Worm (Caenorhabditis elegans): Measurements from ENCODE around the gene exos-4.1.

exos-4.1 gene

DNA sequence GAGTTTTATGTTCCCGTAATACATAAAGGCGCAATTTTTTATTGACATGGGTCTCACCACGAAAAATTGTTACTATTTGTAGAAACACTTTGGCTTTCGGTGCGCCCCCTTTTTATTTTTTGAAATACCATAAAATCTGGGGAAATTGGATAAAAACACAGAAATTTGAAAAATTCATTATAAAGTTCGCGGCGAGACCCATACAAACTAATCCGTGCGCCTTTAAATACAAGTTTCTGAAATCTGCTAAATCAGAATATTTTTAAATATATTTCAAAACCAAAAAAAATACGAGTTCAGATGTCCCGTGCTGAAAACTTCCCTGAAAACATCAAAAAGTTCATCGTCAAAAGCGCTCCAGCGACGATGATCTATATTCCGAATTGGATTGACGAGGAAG lies 8.6 kb downstream of the exos-4.1 start, which contains the start of gene B0564.2:
TSS of gene B0564.2 (plus strand) at position 301 of the 400 bp plus-strand sequence.
- no peak for TF ChIP-seq T22C8.4 (GFP tag; IDR thresholded peaks at IDR 0.05)
- no peak for TF ChIP-seq ref-1 (GFP tag; conservative IDR thresholded peaks at IDR 0.05)
- no peak for TF ChIP-seq ztf-23 (GFP tag; IDR thresholded peaks at IDR 0.05)
- no peak for TF ChIP-seq ztf-29 (GFP tag; IDR thresholded peaks at IDR 0.05)
- TF ChIP-seq tab-1 (GFP tag; IDR thresholded peaks at IDR 0.05): no peak
- no peak for TF ChIP-seq klf-2 (GFP tag; conservative IDR thresholded peaks at IDR 0.05)
- no peak for TF ChIP-seq flt-1 (GFP tag; IDR thresholded peaks at IDR 0.05)
- TF ChIP-seq cog-1 (tag; optimal IDR thresholded peaks at IDR 0.05): no peak
- TF ChIP-seq med-1 (GFP tag; optimal IDR thresholded peaks at IDR 0.05; ENCODE audit: insufficient read depth): no peak

ce11 chrIV:13108430-13108829 lies 9.6 kb downstream of the exos-4.1 start:
- TF ChIP-seq klf-2 (GFP tag; conservative IDR thresholded peaks at IDR 0.05) (no peak), cog-1 (tag; optimal IDR thresholded peaks at IDR 0.05) (no peak), med-1 (GFP tag; optimal IDR thresholded peaks at IDR 0.05; ENCODE audit: insufficient read depth) (no peak), T22C8.4 (GFP tag; IDR thresholded peaks at IDR 0.05) (no peak), flt-1 (GFP tag; IDR thresholded peaks at IDR 0.05) (no peak), ref-1 (GFP tag; conservative IDR thresholded peaks at IDR 0.05) (no peak), tab-1 (GFP tag; IDR thresholded peaks at IDR 0.05) (no peak), ztf-23 (GFP tag; IDR thresholded peaks at IDR 0.05) (no peak)

DNA sequence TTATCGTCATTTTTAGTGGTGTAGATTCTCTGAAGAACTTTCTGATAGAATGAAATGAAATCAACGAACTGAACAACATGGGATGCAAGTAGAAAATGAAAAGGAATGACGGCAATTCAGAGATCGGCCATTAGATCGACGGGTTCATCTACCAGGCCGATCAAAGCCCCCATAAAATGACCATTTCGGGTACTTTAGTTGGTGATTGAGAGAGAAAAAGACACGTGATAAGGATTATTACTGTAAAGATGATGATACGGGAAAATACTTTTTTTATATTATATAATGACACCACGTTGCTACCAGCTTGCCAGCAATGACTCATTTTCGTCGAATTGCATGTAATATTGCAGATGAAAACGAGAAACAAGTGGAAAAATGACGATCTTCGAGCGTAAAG lies 11.0 kb downstream of the exos-4.1 start, which contains the start of gene best-1:
TSS of gene best-1 (minus strand) at position 29 of the 400 bp plus-strand sequence.
- TF ChIP-seq T22C8.4 (GFP tag; IDR thresholded peaks at IDR 0.05) (no peak), flt-1 (GFP tag; IDR thresholded peaks at IDR 0.05) (no peak), ref-1 (GFP tag; conservative IDR thresholded peaks at IDR 0.05) (no peak), ztf-29 (GFP tag; IDR thresholded peaks at IDR 0.05) (no peak), tab-1 (GFP tag; IDR thresholded peaks at IDR 0.05) (no peak), ztf-23 (GFP tag; IDR thresholded peaks at IDR 0.05) (no peak), med-1 (GFP tag; optimal IDR thresholded peaks at IDR 0.05; ENCODE audit: insufficient read depth) (no peak)

- TF ChIP-seq T22C8.4 (GFP tag; IDR thresholded peaks at IDR 0.05) (no peak), ref-1 (GFP tag; conservative IDR thresholded peaks at IDR 0.05) (no peak), med-1 (GFP tag; optimal IDR thresholded peaks at IDR 0.05; ENCODE audit: insufficient read depth) (no peak), ztf-29 (GFP tag; IDR thresholded peaks at IDR 0.05) (no peak), cog-1 (tag; optimal IDR thresholded peaks at IDR 0.05) (no peak), ztf-23 (GFP tag; IDR thresholded peaks at IDR 0.05) (no peak), tab-1 (GFP tag; IDR thresholded peaks at IDR 0.05) (no peak), flt-1 (GFP tag; IDR thresholded peaks at IDR 0.05) (no peak), klf-2 (GFP tag; conservative IDR thresholded peaks at IDR 0.05) (no peak)
Measured at ce11 chrIV:13110876-13111275, 12.1 kb downstream of the exos-4.1 start.

- no peak for TF ChIP-seq klf-2 (GFP tag; conservative IDR thresholded peaks at IDR 0.05)
- TF ChIP-seq cog-1 (tag; optimal IDR thresholded peaks at IDR 0.05): no peak
- TF ChIP-seq ref-1 (GFP tag; conservative IDR thresholded peaks at IDR 0.05): no peak
- no peak for TF ChIP-seq ztf-23 (GFP tag; IDR thresholded peaks at IDR 0.05)
- TF ChIP-seq flt-1 (GFP tag; IDR thresholded peaks at IDR 0.05): no peak
- TF ChIP-seq T22C8.4 (GFP tag; IDR thresholded peaks at IDR 0.05): no peak
- TF ChIP-seq med-1 (GFP tag; optimal IDR thresholded peaks at IDR 0.05; ENCODE audit: insufficient read depth): no peak
- TF ChIP-seq ztf-29 (GFP tag; IDR thresholded peaks at IDR 0.05): no peak
- TF ChIP-seq tab-1 (GFP tag; IDR thresholded peaks at IDR 0.05): no peak
Measured at ce11 chrIV:13112982-13113381, 14.2 kb downstream of the exos-4.1 start, which contains the start of gene best-2. best-2 (minus strand) TSS chrIV:13113082.

ce11 chrIV:13116679-13117078 lies 17.9 kb downstream of the exos-4.1 start:
- TF ChIP-seq ref-1 (GFP tag; conservative IDR thresholded peaks at IDR 0.05): no peak
- TF ChIP-seq ztf-23 (GFP tag; IDR thresholded peaks at IDR 0.05): no peak

DNA sequence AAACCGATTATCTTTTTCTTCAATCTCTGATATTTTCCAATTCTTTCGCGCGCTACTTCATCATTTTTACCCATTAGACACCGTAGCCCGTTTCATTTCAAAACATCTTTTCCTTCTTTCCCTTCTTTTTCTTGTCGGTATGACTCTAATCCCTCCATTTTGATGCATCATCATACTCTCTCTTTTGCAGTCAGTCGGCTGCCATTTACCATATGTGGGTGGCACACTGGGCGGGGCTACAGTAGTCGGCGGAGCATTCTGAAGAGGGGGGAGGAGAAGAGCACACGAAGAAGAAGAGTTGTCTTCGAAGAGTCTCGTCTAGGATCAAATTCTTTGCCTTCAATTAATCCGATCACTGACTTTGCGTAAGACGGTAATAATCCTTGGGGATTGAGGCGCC lies 20.0 kb downstream of the exos-4.1 start, which contains the start of gene unc-30:
TSS of gene unc-30 (plus strand) at position 184 of the 400 bp plus-strand sequence.
- TF ChIP-seq cog-1 (tag; optimal IDR thresholded peaks at IDR 0.05) (no peak), T22C8.4 (GFP tag; IDR thresholded peaks at IDR 0.05) (no peak), med-1 (GFP tag; optimal IDR thresholded peaks at IDR 0.05; ENCODE audit: insufficient read depth) (no peak), klf-2 (GFP tag; conservative IDR thresholded peaks at IDR 0.05) (no peak), ztf-29 (GFP tag; IDR thresholded peaks at IDR 0.05) (no peak), tab-1 (GFP tag; IDR thresholded peaks at IDR 0.05) (no peak), ztf-23 (GFP tag; IDR thresholded peaks at IDR 0.05) (no peak)

DNA sequence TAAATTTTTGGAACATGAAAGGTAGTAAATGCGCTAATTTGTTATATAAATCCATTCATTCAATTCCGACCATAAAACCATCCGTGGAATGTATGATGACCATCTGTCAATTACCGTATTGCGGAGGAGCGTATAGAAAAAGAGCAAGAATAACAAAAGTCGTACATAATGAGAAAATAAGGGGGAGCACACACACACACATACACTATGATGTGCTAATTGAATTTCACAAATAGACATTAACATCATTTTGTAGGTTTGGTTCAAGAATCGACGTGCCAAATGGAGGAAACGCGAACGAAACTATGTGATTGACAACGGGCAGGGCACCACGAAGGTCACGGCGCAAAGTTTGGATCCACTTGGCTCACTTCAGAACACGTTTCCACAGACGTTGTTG lies 22.6 kb downstream of the exos-4.1 start:
- TF ChIP-seq flt-1 (GFP tag; IDR thresholded peaks at IDR 0.05) (no peak), cog-1 (tag; optimal IDR thresholded peaks at IDR 0.05) (no peak), ref-1 (GFP tag; conservative IDR thresholded peaks at IDR 0.05) (no peak), tab-1 (GFP tag; IDR thresholded peaks at IDR 0.05) (no peak), klf-2 (GFP tag; conservative IDR thresholded peaks at IDR 0.05) (no peak), med-1 (GFP tag; optimal IDR thresholded peaks at IDR 0.05; ENCODE audit: insufficient read depth) (no peak), ztf-29 (GFP tag; IDR thresholded peaks at IDR 0.05) (no peak), ztf-23 (GFP tag; IDR thresholded peaks at IDR 0.05) (no peak), T22C8.4 (GFP tag; IDR thresholded peaks at IDR 0.05) (no peak)

- no peak for TF ChIP-seq ztf-29 (GFP tag; IDR thresholded peaks at IDR 0.05)
- no peak for TF ChIP-seq ztf-23 (GFP tag; IDR thresholded peaks at IDR 0.05)
- TF ChIP-seq med-1 (GFP tag; optimal IDR thresholded peaks at IDR 0.05; ENCODE audit: insufficient read depth): no peak
Measured at ce11 chrIV:13125999-13126398, 27.2 kb downstream of the exos-4.1 start.

- no peak for TF ChIP-seq cog-1 (tag; optimal IDR thresholded peaks at IDR 0.05)
- no peak for TF ChIP-seq ztf-29 (GFP tag; IDR thresholded peaks at IDR 0.05)
- no peak for TF ChIP-seq T22C8.4 (GFP tag; IDR thresholded peaks at IDR 0.05)
- no peak for TF ChIP-seq ztf-23 (GFP tag; IDR thresholded peaks at IDR 0.05)
- no peak for TF ChIP-seq tab-1 (GFP tag; IDR thresholded peaks at IDR 0.05)
- no peak for TF ChIP-seq ref-1 (GFP tag; conservative IDR thresholded peaks at IDR 0.05)
- no peak for TF ChIP-seq med-1 (GFP tag; optimal IDR thresholded peaks at IDR 0.05; ENCODE audit: insufficient read depth)
- TF ChIP-seq flt-1 (GFP tag; IDR thresholded peaks at IDR 0.05): no peak
- no peak for TF ChIP-seq klf-2 (GFP tag; conservative IDR thresholded peaks at IDR 0.05)
Measured at ce11 chrIV:13127720-13128119, 28.9 kb downstream of the exos-4.1 start.
